Fruit fly (Drosophila melanogaster) whole organism, embryonic: ENCODE results near the gene GstD4.

Experiments used
- CG12236 ChIP-seq: fragments of 200-800 bp; sonication (Bioruptor generic); optimal IDR thresholded peaks from 2 replicates; lab custom pipeline; 2016; ENCODE audit warnings: missing biosample characterization, missing genetic modification characterization
- CG12744 ChIP-seq: fragments of 200-800 bp; sonication (Bioruptor generic); optimal IDR thresholded peaks from 2 replicates; lab custom pipeline; 2016; ENCODE audit warnings: missing biosample characterization, missing genetic modification characterization
- CG12942 ChIP-seq: fragments of 200-800 bp; sonication (Bioruptor generic); optimal IDR thresholded peaks from 3 replicates; lab custom pipeline; 2016; ENCODE audit warnings: missing biosample characterization, missing genetic modification characterization
- CG13123 ChIP-seq: fragments of 200-800 bp; sonication (Bioruptor generic); optimal IDR thresholded peaks from 2 replicates; lab custom pipeline; 2016; ENCODE audit warnings: missing biosample characterization, missing genetic modification characterization
- CG14860 ChIP-seq: fragments of 200-800 bp; sonication (Bioruptor generic); IDR thresholded peaks from 3 replicates; pipeline ENCODE4 v1.3.6; 2022; ENCODE audit warnings: missing biosample characterization, missing genetic modification characterization; ENCODE audit not compliant: partially characterized antibody
- CG16813 ChIP-seq: fragments of 200-800 bp; sonication (Bioruptor generic); IDR thresholded peaks from 3 replicates; pipeline ENCODE4 v1.3.6; 2022; ENCODE audit warnings: missing biosample characterization, missing genetic modification characterization; ENCODE audit not compliant: partially characterized antibody
- CG2202 ChIP-seq: fragments of 200-800 bp; sonication (Bioruptor generic); optimal IDR thresholded peaks from 2 replicates; lab custom pipeline; 2018; ENCODE audit warnings: missing biosample characterization, mild to moderate bottlenecking, missing genetic modification characterization
- CG3163 ChIP-seq: fragments of 200-800 bp; sonication (Bioruptor generic); optimal IDR thresholded peaks from 3 replicates; lab custom pipeline; 2016; ENCODE audit warnings: missing biosample characterization, missing genetic modification characterization
- CG3995 ChIP-seq: fragments of 200-800 bp; sonication (Bioruptor generic); optimal IDR thresholded peaks from 3 replicates; lab custom pipeline; 2016; ENCODE audit warnings: missing biosample characterization, missing genetic modification characterization
- CG42726 ChIP-seq: fragments of 200-800 bp; sonication (Bioruptor generic); IDR thresholded peaks from 2 replicates; pipeline ENCODE4 v1.3.6; 2022; ENCODE audit warnings: missing biosample characterization, missing genetic modification characterization; ENCODE audit not compliant: partially characterized antibody
- CG4282 ChIP-seq: fragments of 200-800 bp; sonication (Bioruptor generic); optimal IDR thresholded peaks from 2 replicates; lab custom pipeline; 2016; ENCODE audit warnings: missing biosample characterization, missing genetic modification characterization
- CG4360 ChIP-seq: fragments of 200-800 bp; sonication (Bioruptor generic); IDR thresholded peaks from 2 replicates; pipeline ENCODE4 v1.3.6; 2022; ENCODE audit warnings: missing biosample characterization, missing genetic modification characterization
- CG4617 ChIP-seq: fragments of 200-800 bp; sonication (Bioruptor generic); optimal IDR thresholded peaks from 3 replicates; lab custom pipeline; 2016; ENCODE audit warnings: missing biosample characterization, missing genetic modification characterization, borderline replicate concordance
- CG4820 ChIP-seq: fragments of 200-800 bp; sonication (Bioruptor generic); optimal IDR thresholded peaks from 3 replicates; lab custom pipeline; 2016; ENCODE audit warnings: missing biosample characterization, missing genetic modification characterization
- CG6654 ChIP-seq: fragments of 200-800 bp; sonication (Bioruptor generic); optimal IDR thresholded peaks from 2 replicates; lab custom pipeline; 2017; ENCODE audit warnings: missing biosample characterization, mild to moderate bottlenecking, missing genetic modification characterization
- CG6854 ChIP-seq: fragments of 200-800 bp; sonication (Bioruptor generic); optimal IDR thresholded peaks from 3 replicates; lab custom pipeline; 2017; ENCODE audit warnings: missing biosample characterization, mild to moderate bottlenecking, missing genetic modification characterization
- CG8281 ChIP-seq: fragments of 200-800 bp; sonication (Bioruptor generic); optimal IDR thresholded peaks from 2 replicates; lab custom pipeline; 2018; ENCODE audit warnings: missing biosample characterization, mild to moderate bottlenecking, missing genetic modification characterization, moderate library complexity
- CG8359 ChIP-seq: fragments of 200-800 bp; sonication (Bioruptor generic); optimal IDR thresholded peaks from 2 replicates; lab custom pipeline; 2017; ENCODE audit warnings: missing biosample characterization, mild to moderate bottlenecking, missing genetic modification characterization, borderline replicate concordance
- CG9609 ChIP-seq: fragments of 200-800 bp; sonication (Bioruptor generic); optimal IDR thresholded peaks from 3 replicates; lab custom pipeline; 2016; ENCODE audit warnings: missing biosample characterization, missing genetic modification characterization
- CTCF ChIP-seq: fragments of 200-800 bp; sonication (Bioruptor generic); optimal IDR thresholded peaks from 2 replicates; lab custom pipeline; 2017; ENCODE audit warnings: missing biosample characterization, mild to moderate bottlenecking, missing genetic modification characterization, moderate library complexity
- D ChIP-seq, 2 experiments: fragments of 200-800 bp in 1 of 2; fragments of >200 bp in 1 of 2; sonication (Bioruptor generic) in 1 of 2; optimal IDR thresholded peaks; 2 replicates in 1 of 2; 3 replicates in 1 of 2; lab custom pipeline; 2017; ENCODE audit warnings: mild to moderate bottlenecking in 1 of 2, missing biosample characterization in 1 of 2, missing genetic modification characterization in 1 of 2, missing genetic modification reagents in 1 of 2
- D19B ChIP-seq: fragments of 200-800 bp; sonication (Bioruptor generic); optimal IDR thresholded peaks from 2 replicates; lab custom pipeline; 2017; ENCODE audit warnings: missing biosample characterization, mild to moderate bottlenecking, missing genetic modification characterization
- Dref ChIP-seq: fragments of 200-800 bp; sonication (Bioruptor generic); IDR thresholded peaks from 2 replicates; pipeline ENCODE4 v1.3.6; 2022; ENCODE audit warnings: missing biosample characterization, missing genetic modification characterization
- Fer1 ChIP-seq: fragments of 200-800 bp; sonication (Bioruptor generic); optimal IDR thresholded peaks from 2 replicates; lab custom pipeline; 2017; ENCODE audit warnings: missing biosample characterization, mild to moderate bottlenecking, missing genetic modification characterization
- HHEX ChIP-seq: fragments of 200-800 bp; sonication (Bioruptor generic); optimal IDR thresholded peaks from 3 replicates; lab custom pipeline; 2017; ENCODE audit warnings: missing biosample characterization, mild to moderate bottlenecking, missing genetic modification characterization, missing genetic modification reagents
- Hmx ChIP-seq: fragments of 200-800 bp; sonication (Bioruptor generic); optimal IDR thresholded peaks from 2 replicates; lab custom pipeline; 2016; ENCODE audit warnings: missing biosample characterization, missing genetic modification characterization
- Meics ChIP-seq: fragments of 200-800 bp; sonication (Bioruptor generic); optimal IDR thresholded peaks from 2 replicates; lab custom pipeline; 2017; ENCODE audit warnings: missing biosample characterization, mild to moderate bottlenecking, missing genetic modification characterization
- NK7.1 ChIP-seq: fragments of 200-800 bp; sonication (Bioruptor generic); optimal IDR thresholded peaks from 3 replicates; lab custom pipeline; 2016; ENCODE audit warnings: missing biosample characterization, missing genetic modification characterization
- NfI ChIP-seq: fragments of 200-800 bp; sonication (Bioruptor generic); optimal IDR thresholded peaks from 3 replicates; lab custom pipeline; 2018; ENCODE audit warnings: missing biosample characterization, mild to moderate bottlenecking, missing genetic modification characterization, moderate library complexity
- Sox100B ChIP-seq: fragments of 200-800 bp; sonication (Bioruptor generic); optimal IDR thresholded peaks from 3 replicates; lab custom pipeline; 2018; ENCODE audit warnings: missing biosample characterization, mild to moderate bottlenecking, missing genetic modification characterization
- Tbp ChIP-seq: fragments of >200 bp; optimal IDR thresholded peaks from 2 replicates; lab custom pipeline; 2018; ENCODE audit warnings: missing biosample characterization, missing genetic modification characterization
- Trl ChIP-seq, 3 experiments: fragments of >200 bp in 2 of 3; fragments of 200-800 bp in 1 of 3; sonication (Bioruptor generic) in 1 of 3; optimal IDR thresholded peaks; 2 replicates in 1 of 3; 3 replicates in 2 of 3; lab custom pipeline; 2016 to 2017; ENCODE audit warnings: missing biosample characterization in 1 of 3, missing genetic modification characterization in 1 of 3
- Usf ChIP-seq: fragments of 200-800 bp; sonication (Bioruptor generic); optimal IDR thresholded peaks from 2 replicates; lab custom pipeline; 2017; ENCODE audit warnings: missing genotype, missing biosample characterization, missing genetic modification characterization
- cas ChIP-seq: fragments of 200-800 bp; sonication (Bioruptor generic); IDR thresholded peaks from 2 replicates; pipeline ENCODE4 v1.3.6; 2022; ENCODE audit warnings: missing biosample characterization, missing genetic modification characterization
- ci ChIP-seq: fragments of 200-800 bp; sonication (Bioruptor generic); IDR thresholded peaks from 3 replicates; pipeline ENCODE4 v1.3.6; 2022; ENCODE audit warnings: missing biosample characterization, missing genetic modification characterization
- croc ChIP-seq: fragments of 200-800 bp; sonication (Bioruptor generic); conservative IDR thresholded peaks from 3 replicates; pipeline ENCODE4 v1.3.6; 2022; ENCODE audit warnings: missing biosample characterization, missing genetic modification characterization
- fd3F ChIP-seq: fragments of 200-800 bp; sonication (Bioruptor generic); optimal IDR thresholded peaks from 2 replicates; lab custom pipeline; 2018; ENCODE audit warnings: missing biosample characterization, mild to moderate bottlenecking, missing genetic modification characterization, moderate library complexity
- her ChIP-seq: fragments of 200-800 bp; sonication (Bioruptor generic); optimal IDR thresholded peaks from 2 replicates; lab custom pipeline; 2016; ENCODE audit warnings: missing biosample characterization, missing genetic modification characterization
- inv ChIP-seq: fragments of 200-800 bp; sonication (Bioruptor generic); IDR thresholded peaks from 2 replicates; pipeline ENCODE4 v1.3.6; 2022; ENCODE audit warnings: missing biosample characterization, missing genetic modification characterization; ENCODE audit not compliant: partially characterized antibody
- jigr1 ChIP-seq: fragments of 200-800 bp; sonication (Bioruptor generic); IDR thresholded peaks from 3 replicates; pipeline ENCODE4 v1.3.6; 2022; ENCODE audit warnings: missing biosample characterization, missing genetic modification characterization
- lbe ChIP-seq: fragments of 200-800 bp; sonication (Bioruptor generic); optimal IDR thresholded peaks from 2 replicates; lab custom pipeline; 2016; ENCODE audit warnings: missing biosample characterization, mild to moderate bottlenecking, missing genetic modification characterization
- pb ChIP-seq: fragments of 200-800 bp; sonication (Bioruptor generic); optimal IDR thresholded peaks from 3 replicates; lab custom pipeline; 2016; ENCODE audit warnings: missing biosample characterization, missing genetic modification characterization
- pnt ChIP-seq: fragments of 200-800 bp; sonication (Bioruptor generic); optimal IDR thresholded peaks from 3 replicates; lab custom pipeline; 2016; ENCODE audit warnings: missing biosample characterization, missing genetic modification characterization
- slbo ChIP-seq: fragments of 200-800 bp; sonication (Bioruptor generic); IDR thresholded peaks from 2 replicates; pipeline ENCODE4 v1.3.6; 2022; ENCODE audit warnings: missing biosample characterization, missing genetic modification characterization
- slp2 ChIP-seq: fragments of 200-800 bp; sonication (Bioruptor generic); optimal IDR thresholded peaks from 2 replicates; lab custom pipeline; 2016; ENCODE audit warnings: missing biosample characterization, missing genetic modification characterization
- sna ChIP-seq: fragments of 200-800 bp; sonication (Bioruptor generic); IDR thresholded peaks from 2 replicates; pipeline ENCODE4 v1.3.6; 2022; ENCODE audit warnings: missing biosample characterization, missing genetic modification characterization; ENCODE audit not compliant: partially characterized antibody
- tgo ChIP-seq: fragments of 200-800 bp; sonication (Bioruptor generic); IDR thresholded peaks from 3 replicates; pipeline ENCODE4 v1.3.6; 2022; ENCODE audit warnings: missing biosample characterization, missing genetic modification characterization

GstD4 gene

dm6 chr3R:12367464-12367863, 6.4 kb upstream of the GstD4 start, which contains the start of gene GstD9:
Gene GstD9, minus strand, starts transcription at chr3R:12367564.
- peak; percentile 76 for TF ChIP-seq CG3163 (GFP tag; lab: Kevin White, UChicago)
- TF ChIP-seq Dref (GFP tag; lab: Robert Waterston, UW) = no peak
- TF ChIP-seq Trl (optimal IDR thresholded peaks at IDR 0.05; lab: Kevin White, UChicago) = peak; percentile 31 to 43
- TF ChIP-seq Trl (GFP tag; optimal IDR thresholded peaks at IDR 0.05; lab: Kevin White, UChicago) = no peak
- no peak for TF ChIP-seq Hmx (GFP tag; lab: Kevin White, UChicago)
- no peak for TF ChIP-seq CG12236 (GFP tag; lab: Kevin White, UChicago)
- no peak for TF ChIP-seq Usf (GFP tag; lab: Kevin White, UChicago)
- no peak for TF ChIP-seq CG12744 (GFP tag; lab: Kevin White, UChicago)
- TF ChIP-seq CG9609 (GFP tag; lab: Kevin White, UChicago) = no peak
- TF ChIP-seq CG12942 (GFP tag; lab: Kevin White, UChicago) = no peak

dm6 chr3R:12369135-12369792, 4.6 kb upstream of the GstD4 start, which contains the start of gene GstD1:
Gene GstD1, minus strand, starts transcription at chr3R:12369268.
- TF ChIP-seq CG3995 (GFP tag; lab: Kevin White, UChicago) = peak; percentile 49
- no peak for TF ChIP-seq CG6854
- TF ChIP-seq NK7.1 (GFP tag; lab: Kevin White, UChicago) = peak; percentile 33
- TF ChIP-seq croc (GFP tag; lab: Robert Waterston, UW) = no peak
- TF ChIP-seq CTCF (GFP tag; lab: Kevin White, UChicago) = no peak
- no peak for TF ChIP-seq CG4360
- TF ChIP-seq HHEX = peak; percentile 47
- TF ChIP-seq inv (GFP tag; lab: Robert Waterston, UW) = peak; percentile 45; the same call in 1 of the 2 replicates
- TF ChIP-seq Tbp (GFP tag; lab: Kevin White, UChicago) = no peak
- peak; percentile 3 for TF ChIP-seq CG4820
- no peak for TF ChIP-seq CG13123 (GFP tag; lab: Kevin White, UChicago)
- peak; percentile 35 for TF ChIP-seq pb
- no peak for TF ChIP-seq CG16813
- TF ChIP-seq jigr1 (GFP tag; lab: Robert Waterston, UW) = no peak
- peak; percentile 39 for TF ChIP-seq slp2
- TF ChIP-seq CG8281 = no peak
- TF ChIP-seq ci = peak; percentile 63; the same call in 2 of the 3 replicates
- TF ChIP-seq CG2202 (tag; lab: Kevin White, UChicago) = no peak
- no peak for TF ChIP-seq CG14860 (GFP tag; lab: Robert Waterston, UW)
- TF ChIP-seq cas (GFP tag; lab: Robert Waterston, UW) = 0 out of 2 replicates have a peak, but pooled peaks have one; percentile 27
- no peak; the same call in 2 of the 3 replicates for TF ChIP-seq tgo
- TF ChIP-seq CG8359 = no peak
- peak; percentile 38 for TF ChIP-seq Fer1
- TF ChIP-seq slbo (GFP tag; lab: Robert Waterston, UW) = no peak; the same call in none of the 2 replicates
- peak; percentile 18 for TF ChIP-seq Sox100B
- TF ChIP-seq Meics = peak; percentile 73
- TF ChIP-seq CG4282 = peak; percentile 3
- no peak for TF ChIP-seq CG4617 (GFP tag; lab: Kevin White, UChicago)
- peak; percentile 45; the same call in 1 of the 2 replicates for TF ChIP-seq CG42726
- peak; percentile 39 for TF ChIP-seq her (GFP tag; lab: Kevin White, UChicago)
- TF ChIP-seq sna (GFP tag; lab: Robert Waterston, UW) = 0 out of 2 replicates have a peak, but pooled peaks have one; percentile 38
- no peak for TF ChIP-seq pnt (GFP tag; lab: Kevin White, UChicago)
- TF ChIP-seq fd3F (GFP tag; lab: Kevin White, UChicago) = peak; percentile 34
- peak; percentile 33 for TF ChIP-seq D19B
- no peak for TF ChIP-seq lbe
- TF ChIP-seq D (optimal IDR thresholded peaks at IDR 0.05; lab: Kevin White, UChicago) = no peak
- no peak for TF ChIP-seq D (GFP tag; optimal IDR thresholded peaks at IDR 0.05; lab: Kevin White, UChicago)
- peak; percentile 34 for TF ChIP-seq CG6654 (GFP tag; lab: Kevin White, UChicago)
- peak; percentile 31 for TF ChIP-seq NfI (GFP tag; lab: Kevin White, UChicago)
